Fruit fly (Drosophila melanogaster) whole organism, embryonic: ENCODE results near the gene CG1951.

ENCODE experiments used
- ATbp ChIP-seq: fragments of 200-800 bp; sonication (Bioruptor generic); optimal IDR thresholded peaks from 2 replicates; lab custom pipeline; 2017; ENCODE audit warnings: missing biosample characterization, mild to moderate bottlenecking, missing genetic modification characterization, missing genetic modification reagents
- Asciz ChIP-seq: fragments of 200-800 bp; sonication (Bioruptor generic); optimal IDR thresholded peaks from 2 replicates; lab custom pipeline; 2017; ENCODE audit warnings: missing biosample characterization, mild to moderate bottlenecking, missing genetic modification characterization, missing genetic modification reagents
- Bgb ChIP-seq: fragments of 200-800 bp; sonication (Bioruptor generic); IDR thresholded peaks from 2 replicates; pipeline ENCODE4 v1.3.6; 2022; ENCODE audit warnings: missing biosample characterization, missing genetic modification characterization; ENCODE audit not compliant: partially characterized antibody
- BtbVII ChIP-seq: fragments of 200-800 bp; sonication (Bioruptor generic); optimal IDR thresholded peaks from 3 replicates; lab custom pipeline; 2017; ENCODE audit warnings: missing biosample characterization, mild to moderate bottlenecking, missing genetic modification characterization
- CG10366 ChIP-seq: fragments of 200-800 bp; sonication (Bioruptor generic); IDR thresholded peaks from 2 replicates; pipeline ENCODE4 v1.3.6; 2022; ENCODE audit warnings: missing biosample characterization, missing genetic modification characterization
- CG11560 ChIP-seq: fragments of 200-800 bp; sonication (Bioruptor generic); IDR thresholded peaks from 3 replicates; pipeline ENCODE4 v1.3.6; 2022; ENCODE audit warnings: missing biosample characterization, missing genetic modification characterization
- CG12219 ChIP-seq: fragments of 200-800 bp; sonication (Bioruptor generic); optimal IDR thresholded peaks from 3 replicates; lab custom pipeline; 2018; ENCODE audit warnings: missing biosample characterization, mild to moderate bottlenecking, missing genetic modification characterization
- CG12299 ChIP-seq: fragments of 200-800 bp; sonication (Bioruptor generic); optimal IDR thresholded peaks from 2 replicates; lab custom pipeline; 2018; ENCODE audit warnings: missing biosample characterization, mild to moderate bottlenecking, missing genetic modification characterization
- CG14710 ChIP-seq: fragments of 200-800 bp; sonication (Bioruptor generic); optimal IDR thresholded peaks from 3 replicates; lab custom pipeline; 2019; ENCODE audit warnings: missing biosample characterization, mild to moderate bottlenecking, missing genetic modification characterization, moderate library complexity
- CG1529 ChIP-seq: fragments of 200-800 bp; sonication (Bioruptor generic); optimal IDR thresholded peaks from 3 replicates; lab custom pipeline; 2018; ENCODE audit warnings: missing biosample characterization, missing genetic modification characterization
- CG16863 ChIP-seq: fragments of 200-800 bp; sonication (Bioruptor generic); optimal IDR thresholded peaks from 3 replicates; lab custom pipeline; 2016; ENCODE audit warnings: missing biosample characterization, missing genetic modification characterization
- CG17186 ChIP-seq: fragments of 200-800 bp; sonication (Bioruptor generic); optimal IDR thresholded peaks from 3 replicates; lab custom pipeline; 2017; ENCODE audit warnings: missing biosample characterization, missing genetic modification reagents, missing genetic modification characterization
- CG17359 ChIP-seq: fragments of 200-800 bp; sonication (Bioruptor generic); optimal IDR thresholded peaks from 3 replicates; lab custom pipeline; 2018; ENCODE audit warnings: missing biosample characterization, mild to moderate bottlenecking, missing genetic modification characterization, moderate library complexity
- CG18599 ChIP-seq: fragments of 200-800 bp; sonication (Bioruptor generic); optimal IDR thresholded peaks from 3 replicates; lab custom pipeline; 2017; ENCODE audit warnings: missing biosample characterization, missing genetic modification characterization, mild to moderate bottlenecking, moderate library complexity, missing genetic modification reagents
- CG2199 ChIP-seq: fragments of 200-800 bp; sonication (Bioruptor generic); IDR thresholded peaks from 3 replicates; pipeline ENCODE4 v1.3.6; 2022; ENCODE audit warnings: missing biosample characterization, missing genetic modification characterization
- CG2678 ChIP-seq: fragments of 200-800 bp; sonication (Bioruptor generic); optimal IDR thresholded peaks from 3 replicates; lab custom pipeline; 2019; ENCODE audit warnings: missing biosample characterization, mild to moderate bottlenecking, missing genetic modification characterization, moderate library complexity
- CG2875 ChIP-seq: fragments of 200-800 bp; sonication (Bioruptor generic); optimal IDR thresholded peaks from 2 replicates; lab custom pipeline; 2017; ENCODE audit warnings: missing biosample characterization, mild to moderate bottlenecking, missing genetic modification characterization, missing genetic modification reagents
- CG30020 ChIP-seq: fragments of 200-800 bp; optimal IDR thresholded peaks from 2 replicates; lab custom pipeline; 2019; ENCODE audit warnings: missing biosample characterization, mild to moderate bottlenecking, missing genetic modification characterization, moderate library complexity
- CG4404 ChIP-seq: fragments of 200-800 bp; sonication (Bioruptor generic); IDR thresholded peaks from 2 replicates; pipeline ENCODE4 v1.3.6; 2022; ENCODE audit warnings: missing biosample characterization, missing genetic modification characterization
- CG5180 ChIP-seq: fragments of 200-800 bp; sonication (Bioruptor generic); optimal IDR thresholded peaks from 3 replicates; lab custom pipeline; 2017; ENCODE audit warnings: missing biosample characterization, missing genetic modification characterization, mild to moderate bottlenecking, moderate library complexity, missing genetic modification reagents
- CG7556 ChIP-seq: fragments of 200-800 bp; sonication (Bioruptor generic); optimal IDR thresholded peaks from 2 replicates; lab custom pipeline; 2017; ENCODE audit warnings: missing biosample characterization, mild to moderate bottlenecking, missing genetic modification characterization
- D19A ChIP-seq: fragments of 200-800 bp; optimal IDR thresholded peaks from 3 replicates; lab custom pipeline; 2019; ENCODE audit warnings: missing biosample characterization, mild to moderate bottlenecking, missing genetic modification characterization, moderate library complexity
- Hsf ChIP-seq: fragments of 200-800 bp; sonication (Bioruptor generic); optimal IDR thresholded peaks from 3 replicates; lab custom pipeline; 2016; ENCODE audit warnings: missing biosample characterization, missing genetic modification characterization
- MESR4 ChIP-seq: fragments of 200-800 bp; sonication (Bioruptor generic); optimal IDR thresholded peaks from 2 replicates; lab custom pipeline; 2018; ENCODE audit warnings: missing biosample characterization, mild to moderate bottlenecking, missing genetic modification characterization, moderate library complexity
- Med ChIP-seq: fragments of 200-800 bp; sonication (Bioruptor generic); peaks from one replicate; lab custom pipeline; 2016; ENCODE audit warnings: missing biosample characterization, missing genetic modification characterization, mild to moderate bottlenecking, inconsistent platforms, moderate library complexity
- Mes4 ChIP-seq: fragments of 200-800 bp; sonication (Bioruptor generic); optimal IDR thresholded peaks from 2 replicates; lab custom pipeline; 2016; ENCODE audit warnings: missing biosample characterization, missing genetic modification characterization
- NK7.1 ChIP-seq: fragments of 200-800 bp; sonication (Bioruptor generic); optimal IDR thresholded peaks from 3 replicates; lab custom pipeline; 2016; ENCODE audit warnings: missing biosample characterization, missing genetic modification characterization
- Nf-YA ChIP-seq: fragments of 200-800 bp; sonication (Bioruptor generic); IDR thresholded peaks from 2 replicates; pipeline ENCODE4 v1.3.6; 2022; ENCODE audit warnings: missing biosample characterization, missing genetic modification characterization
- Sox102F ChIP-seq: fragments of 200-800 bp; sonication (Bioruptor generic); optimal IDR thresholded peaks from 2 replicates; lab custom pipeline; 2018; ENCODE audit warnings: missing biosample characterization, mild to moderate bottlenecking, missing genetic modification characterization, moderate library complexity
- abd-A ChIP-seq: fragments of 200-800 bp; sonication (Bioruptor generic); optimal IDR thresholded peaks from 3 replicates; lab custom pipeline; 2019; ENCODE audit warnings: missing biosample characterization, mild to moderate bottlenecking, missing genetic modification characterization, moderate library complexity
- aop ChIP-seq: fragments of 200-800 bp; sonication (Bioruptor generic); IDR thresholded peaks from 2 replicates; pipeline ENCODE4 v1.3.6; 2022; ENCODE audit warnings: missing biosample characterization, missing genetic modification characterization
- cad ChIP-seq: fragments of >200 bp; optimal IDR thresholded peaks from 2 replicates; lab custom pipeline; 2017; ENCODE audit warnings: missing biosample characterization, missing genetic modification characterization
- dmrt11E ChIP-seq: fragments of 200-800 bp; sonication (Bioruptor generic); optimal IDR thresholded peaks from 3 replicates; lab custom pipeline; 2018; ENCODE audit warnings: missing biosample characterization, mild to moderate bottlenecking, missing genetic modification characterization, moderate library complexity
- gfzf ChIP-seq: fragments of 200-800 bp; sonication (Bioruptor generic); optimal IDR thresholded peaks from 2 replicates; lab custom pipeline; 2016; ENCODE audit warnings: missing biosample characterization, mild to moderate bottlenecking, missing genetic modification characterization, moderate library complexity
- gsb-n ChIP-seq: fragments of 200-800 bp; sonication (Bioruptor generic); optimal IDR thresholded peaks from 3 replicates; lab custom pipeline; 2018; ENCODE audit warnings: missing biosample characterization, mild to moderate bottlenecking, missing genetic modification characterization
- inv ChIP-seq: fragments of 200-800 bp; sonication (Bioruptor generic); IDR thresholded peaks from 2 replicates; pipeline ENCODE4 v1.3.6; 2022; ENCODE audit warnings: missing biosample characterization, missing genetic modification characterization; ENCODE audit not compliant: partially characterized antibody
- jing ChIP-seq: fragments of 200-800 bp; sonication (Bioruptor generic); optimal IDR thresholded peaks from 2 replicates; lab custom pipeline; 2018; ENCODE audit warnings: missing biosample characterization, mild to moderate bottlenecking, missing genetic modification characterization
- lbe ChIP-seq: fragments of 200-800 bp; sonication (Bioruptor generic); optimal IDR thresholded peaks from 2 replicates; lab custom pipeline; 2016; ENCODE audit warnings: missing biosample characterization, mild to moderate bottlenecking, missing genetic modification characterization
- pita ChIP-seq: fragments of 200-800 bp; sonication (Bioruptor generic); optimal IDR thresholded peaks from 2 replicates; lab custom pipeline; 2017; ENCODE audit warnings: missing biosample characterization, mild to moderate bottlenecking, missing genetic modification characterization
- pnt ChIP-seq: fragments of 200-800 bp; sonication (Bioruptor generic); optimal IDR thresholded peaks from 3 replicates; lab custom pipeline; 2016; ENCODE audit warnings: missing biosample characterization, missing genetic modification characterization
- prd ChIP-seq, 3 experiments: fragments of >200 bp in 2 of 3; fragments of 200-800 bp in 1 of 3; sonication (Bioruptor generic) in 1 of 3; optimal IDR thresholded peaks in 2 of 3; IDR thresholded peaks in 1 of 3; 2 replicates in 2 of 3; 3 replicates in 1 of 3; pipeline versions ENCODE4 v1.3.6 to Lab custom; 2017 to 2022; ENCODE audit warnings: missing biosample characterization in 1 of 3, missing genetic modification characterization in 1 of 3
- run ChIP-seq: fragments of 200-800 bp; sonication (Bioruptor generic); optimal IDR thresholded peaks from 3 replicates; lab custom pipeline; 2018; ENCODE audit warnings: missing biosample characterization, mild to moderate bottlenecking, missing genetic modification characterization
- sd ChIP-seq: fragments of 200-800 bp; sonication (Bioruptor generic); optimal IDR thresholded peaks from 3 replicates; lab custom pipeline; 2018; ENCODE audit warnings: missing biosample characterization, mild to moderate bottlenecking, missing genetic modification characterization, moderate library complexity
- tgo ChIP-seq: fragments of 200-800 bp; sonication (Bioruptor generic); IDR thresholded peaks from 3 replicates; pipeline ENCODE4 v1.3.6; 2022; ENCODE audit warnings: missing biosample characterization, missing genetic modification characterization
- tin ChIP-seq: fragments of 200-800 bp; sonication (Bioruptor generic); optimal IDR thresholded peaks from 3 replicates; lab custom pipeline; 2016; ENCODE audit warnings: missing biosample characterization, missing genetic modification characterization
- tup ChIP-seq: fragments of 200-800 bp; sonication (Bioruptor generic); optimal IDR thresholded peaks from 2 replicates; lab custom pipeline; 2016; ENCODE audit warnings: missing biosample characterization, mild to moderate bottlenecking, missing genetic modification characterization, moderate library complexity
- wek ChIP-seq: fragments of 200-800 bp; sonication (Bioruptor generic); optimal IDR thresholded peaks from 3 replicates; lab custom pipeline; 2018; ENCODE audit warnings: missing biosample characterization, mild to moderate bottlenecking, missing genetic modification characterization, moderate library complexity
- zfh2 ChIP-seq: fragments of 200-800 bp; sonication (Bioruptor generic); optimal IDR thresholded peaks from 2 replicates; lab custom pipeline; 2016; ENCODE audit warnings: missing biosample characterization, missing genetic modification characterization

Gene CG1951

DNA sequence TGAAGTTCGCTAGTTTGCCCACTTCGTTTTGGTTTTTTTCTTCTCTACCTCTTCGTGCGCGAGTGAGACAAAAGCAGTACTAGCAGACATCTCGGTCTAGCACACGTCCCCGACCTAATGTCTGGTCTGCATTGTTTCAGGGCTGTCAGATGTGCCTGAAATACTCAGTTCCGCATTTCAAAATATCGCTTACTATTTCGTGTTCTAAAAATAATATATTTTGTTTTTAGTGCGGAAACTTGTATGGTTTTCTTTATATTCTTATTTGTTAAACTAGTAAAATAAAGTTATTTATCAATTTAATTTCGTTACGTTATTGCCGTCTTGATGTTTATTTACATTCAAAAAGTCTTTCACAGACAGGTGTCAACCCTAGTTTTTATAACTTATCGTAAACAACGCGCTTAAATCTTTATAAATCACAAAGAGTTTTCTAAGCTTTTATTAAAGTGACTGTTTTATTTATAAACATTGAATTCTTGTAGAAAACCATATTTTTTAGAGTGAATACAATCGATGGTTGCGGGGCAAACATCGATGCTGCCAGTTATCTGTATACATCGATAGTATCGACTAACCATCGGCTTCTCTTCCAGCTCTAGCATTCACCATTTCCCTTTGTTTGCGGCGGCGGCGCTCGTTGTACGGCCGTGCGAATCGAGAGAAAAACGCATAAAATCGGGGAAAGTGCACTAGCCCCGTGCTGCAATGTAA, 36.3 kb downstream of the CG1951 start (continued):
- TF ChIP-seq aop (GFP tag; lab: Robert Waterston, UW) (no peak), gfzf (peak; percentile 19), Med (GFP tag; lab: Kevin White, UChicago) (peak; percentile 89), CG17359 (peak; percentile 75), sd (tag; lab: Kevin White, UChicago) (no peak), CG7556 (peak; percentile 84), NK7.1 (GFP tag; lab: Kevin White, UChicago) (peak; percentile 22), Bgb (GFP tag; lab: Robert Waterston, UW) (no peak), pita (GFP tag; lab: Kevin White, UChicago) (no peak), jing (GFP tag; lab: Kevin White, UChicago) (peak; percentile 17), tup (GFP tag; lab: Kevin White, UChicago) (peak; percentile 3), pnt (GFP tag; lab: Kevin White, UChicago) (no peak), BtbVII (GFP tag; lab: Kevin White, UChicago) (peak; percentile 62), run (tag; lab: Kevin White, UChicago) (peak; percentile 19), CG1529 (GFP tag; lab: Kevin White, UChicago) (peak; percentile 45), tin (GFP tag; lab: Kevin White, UChicago) (peak; percentile 50), lbe (GFP tag; lab: Kevin White, UChicago) (peak; percentile 40), gsb-n (peak; percentile 57), ATbp (GFP tag; lab: Kevin White, UChicago) (peak; percentile 50), CG11560 (tag; lab: Robert Waterston, UW) (no peak), CG2678 (tag; lab: Kevin White, UChicago) (peak; percentile 89), CG16863 (GFP tag; lab: Kevin White, UChicago) (peak; percentile 56), CG4404 (GFP tag; lab: Robert Waterston, UW) (no peak), Sox102F (peak; percentile 83), CG12299 (peak; percentile 66), abd-A (tag; lab: Kevin White, UChicago) (no peak), dmrt11E (tag; lab: Kevin White, UChicago) (peak; percentile 64), CG12219 (peak; percentile 34), Asciz (GFP tag; lab: Kevin White, UChicago) (peak; percentile 65), CG10366 (GFP tag; lab: Robert Waterston, UW) (no peak), cad (GFP tag; lab: Kevin White, UChicago) (no peak), CG30020 (peak; percentile 36), CG17186 (GFP tag; lab: Kevin White, UChicago) (peak; percentile 3), prd (optimal IDR thresholded peaks at IDR 0.05; lab: Kevin White, UChicago) (no peak), prd (GFP tag; IDR thresholded peaks at IDR 0.05; lab: Robert Waterston, UW) (no peak), CG14710 (tag; lab: Kevin White, UChicago) (peak; percentile 84), CG2199 (GFP tag; lab: Robert Waterston, UW) (no peak), zfh2 (GFP tag; lab: Kevin White, UChicago) (peak; percentile 30), Nf-YA (GFP tag; lab: Robert Waterston, UW) (no peak), Hsf (GFP tag; lab: Kevin White, UChicago) (peak; percentile 50), MESR4 (GFP tag; lab: Kevin White, UChicago) (peak; percentile 77), CG18599 (GFP tag; lab: Kevin White, UChicago) (peak; percentile 80), wek (GFP tag; lab: Kevin White, UChicago) (no peak), tgo (GFP tag; lab: Robert Waterston, UW) (no peak), CG5180 (GFP tag; lab: Kevin White, UChicago) (no peak), CG2875 (peak; percentile 31), Mes4 (GFP tag; lab: Kevin White, UChicago) (peak; percentile 5), inv (no peak), D19A (tag; lab: Kevin White, UChicago) (peak; percentile 64)
